Worm (Caenorhabditis elegans) whole organism, L1 larva: Measurements from ENCODE around the gene ilcr-1.

ENCODE experiments used
- C04F5.9 ChIP-seq: sonication (generic microtip); optimal IDR thresholded peaks from 2 replicates; lab custom pipeline; 2016; ENCODE audit warnings: missing genetic modification characterization, missing compliant biosample characterization
- C16A3.4 ChIP-seq: fragments of 150-350 bp; optimal IDR thresholded peaks from 2 replicates; lab custom pipeline; 2014; ENCODE audit warnings: missing biosample characterization, missing genetic modification characterization
- F16B12.6 ChIP-seq: fragments of 150-350 bp; optimal IDR thresholded peaks from 2 replicates; lab custom pipeline; 2014; ENCODE audit warnings: missing biosample characterization, missing genetic modification characterization
- Y116A8C.19 ChIP-seq: sonication (generic microtip); optimal IDR thresholded peaks from 2 replicates; lab custom pipeline; 2016; ENCODE audit warnings: missing compliant biosample characterization, missing genetic modification characterization, borderline replicate concordance
- aha-1 ChIP-seq: fragments of 150-350 bp; optimal IDR thresholded peaks from 2 replicates; lab custom pipeline; 2014; ENCODE audit warnings: missing biosample characterization, missing genetic modification characterization
- blmp-1 ChIP-seq: fragments of 150-350 bp; optimal IDR thresholded peaks from 2 replicates; lab custom pipeline; 2014; ENCODE audit warnings: missing biosample characterization, missing genetic modification characterization
- ceh-8 ChIP-seq: fragments of 200-800 bp; sonication (Bioruptor generic); optimal IDR thresholded peaks from 2 replicates; lab custom pipeline; 2018; ENCODE audit warnings: mild to moderate bottlenecking, missing genetic modification characterization, moderate library complexity, missing compliant biosample characterization
- dpl-1 ChIP-seq, 3 experiments: fragments of 150-350 bp in 2 of 3; sonication (generic microtip) in 1 of 3; optimal IDR thresholded peaks; 2 replicates each; lab custom pipeline; 2014 to 2017; ENCODE audit warnings: missing biosample characterization in 3 of 3, missing genetic modification characterization in 3 of 3, missing genetic modification reagents in 3 of 3
- dsc-1 ChIP-seq: sonication (generic microtip); optimal IDR thresholded peaks from 2 replicates; lab custom pipeline; 2016; ENCODE audit warnings: mild to moderate bottlenecking, missing genetic modification characterization, missing compliant biosample characterization
- efl-1 ChIP-seq, 4 experiments: fragments of 150-350 bp; optimal IDR thresholded peaks in 3 of 4; peaks in 1 of 4; 1 replicate in 1 of 4; 2 replicates in 3 of 4; lab custom pipeline; 2014; ENCODE audit warnings: missing biosample characterization in 2 of 4, missing genetic modification characterization in 2 of 4, missing genetic modification reagents in 2 of 4
- efl-3 ChIP-seq: fragments of 200-800 bp; sonication (Bioruptor generic); optimal IDR thresholded peaks from 2 replicates; lab custom pipeline; 2018; ENCODE audit warnings: mild to moderate bottlenecking, missing genetic modification characterization, missing compliant biosample characterization
- egl-13 ChIP-seq: sonication (generic microtip); optimal IDR thresholded peaks from 2 replicates; lab custom pipeline; 2016; ENCODE audit warnings: missing genotype, missing genetic modification reagents, missing genetic modification characterization, missing compliant biosample characterization
- egl-27 ChIP-seq, 2 experiments: fragments of 150-350 bp in 1 of 2; sonication (generic microtip); optimal IDR thresholded peaks; 3 replicates each; lab custom pipeline; 2017 to 2018; ENCODE audit warnings: missing biosample characterization in 2 of 2, missing genetic modification characterization in 2 of 2, missing genetic modification reagents in 2 of 2
- elt-3 ChIP-seq, 6 experiments: fragments of 150-350 bp in 1 of 6; sonication (generic microtip); optimal IDR thresholded peaks; 2 replicates each; lab custom pipeline; 2017 to 2018; ENCODE audit warnings: missing biosample characterization in 6 of 6, missing genetic modification characterization in 6 of 6, inconsistent platforms in 1 of 6
- ets-5 ChIP-seq: fragments of 200-800 bp; sonication (Bioruptor generic); IDR thresholded peaks from 2 replicates; pipeline ENCODE4 v1.3.6; 2022; ENCODE audit warnings: missing genetic modification characterization, missing compliant biosample characterization
- fkh-10 ChIP-seq: sonication (generic microtip); optimal IDR thresholded peaks from 2 replicates; lab custom pipeline; 2017; ENCODE audit warnings: missing biosample characterization, missing genetic modification reagents, missing genetic modification characterization
- jun-1 ChIP-seq: fragments of 150-350 bp; optimal IDR thresholded peaks from 2 replicates; lab custom pipeline; 2014; ENCODE audit warnings: missing biosample characterization, missing genetic modification reagents, missing genetic modification characterization
- lin-14 ChIP-seq: fragments of 200-800 bp; sonication (Bioruptor generic); optimal IDR thresholded peaks from 2 replicates; lab custom pipeline; 2018; ENCODE audit warnings: mild to moderate bottlenecking, missing genetic modification characterization, moderate library complexity, missing compliant biosample characterization
- lin-39 ChIP-seq: fragments of 150-350 bp; optimal IDR thresholded peaks from 2 replicates; lab custom pipeline; 2014; ENCODE audit warnings: missing biosample characterization, missing genetic modification reagents, missing genetic modification characterization
- lir-3 ChIP-seq: sonication (generic microtip); optimal IDR thresholded peaks from 2 replicates; lab custom pipeline; 2016; ENCODE audit warnings: mild to moderate bottlenecking, missing genetic modification characterization, moderate library complexity, missing compliant biosample characterization; ENCODE audit not compliant: poor library complexity
- lsy-2 ChIP-seq, 2 experiments: fragments of 150-350 bp; optimal IDR thresholded peaks; 2 replicates each; lab custom pipeline; 2014; ENCODE audit warnings: missing biosample characterization in 2 of 2, missing genetic modification characterization in 2 of 2
- mef-2 ChIP-seq: fragments of 150-350 bp; optimal IDR thresholded peaks from 2 replicates; lab custom pipeline; 2014; ENCODE audit warnings: missing biosample characterization, missing genetic modification characterization
- mep-1 ChIP-seq: fragments of 150-350 bp; optimal IDR thresholded peaks from 2 replicates; lab custom pipeline; 2014; ENCODE audit warnings: missing biosample characterization, missing genetic modification characterization
- nhr-11 ChIP-seq: fragments of 150-350 bp; optimal IDR thresholded peaks from 2 replicates; lab custom pipeline; 2014; ENCODE audit warnings: missing biosample characterization, missing genetic modification characterization
- nhr-28 ChIP-seq: fragments of 150-350 bp; optimal IDR thresholded peaks from 2 replicates; lab custom pipeline; 2014; ENCODE audit warnings: missing biosample characterization, missing genetic modification characterization
- nhr-47 ChIP-seq: sonication (generic microtip); optimal IDR thresholded peaks from 2 replicates; lab custom pipeline; 2016; ENCODE audit warnings: mild to moderate bottlenecking, missing genetic modification characterization, moderate library complexity, missing compliant biosample characterization
- nhr-76 ChIP-seq: sonication (generic microtip); optimal IDR thresholded peaks from 2 replicates; lab custom pipeline; 2017; ENCODE audit warnings: missing biosample characterization, missing genetic modification characterization
- nhr-90 ChIP-seq: sonication (generic microtip); optimal IDR thresholded peaks from 2 replicates; lab custom pipeline; 2016; ENCODE audit warnings: mild to moderate bottlenecking, missing genetic modification characterization, missing compliant biosample characterization; ENCODE audit not compliant: poor library complexity
- pag-3 ChIP-seq: sonication (generic microtip); optimal IDR thresholded peaks from 2 replicates; lab custom pipeline; 2017; ENCODE audit warnings: missing genetic modification characterization, mild to moderate bottlenecking, missing compliant biosample characterization, antibody characterized with exemption, borderline replicate concordance; ENCODE audit not compliant: insufficient read depth
- pax-3 ChIP-seq: fragments of 200-800 bp; sonication (Bioruptor generic); optimal IDR thresholded peaks from 2 replicates; lab custom pipeline; 2018; ENCODE audit warnings: mild to moderate bottlenecking, missing genetic modification characterization, moderate library complexity, missing compliant biosample characterization
- snpc-4 ChIP-seq: fragments of 150-350 bp; optimal IDR thresholded peaks from 2 replicates; lab custom pipeline; 2014; ENCODE audit warnings: missing biosample characterization, missing genetic modification characterization
- snu-23 ChIP-seq: sonication (generic microtip); optimal IDR thresholded peaks from 2 replicates; lab custom pipeline; 2016; ENCODE audit warnings: missing genetic modification characterization, missing compliant biosample characterization
- sox-4 ChIP-seq: sonication (generic microtip); optimal IDR thresholded peaks from 2 replicates; lab custom pipeline; 2016; ENCODE audit warnings: missing genetic modification characterization, missing compliant biosample characterization
- sptf-1 ChIP-seq: fragments of 150-350 bp; optimal IDR thresholded peaks from 2 replicates; lab custom pipeline; 2014; ENCODE audit warnings: missing biosample characterization, missing genetic modification characterization
- swsn-7 ChIP-seq: sonication (generic microtip); optimal IDR thresholded peaks from 2 replicates; lab custom pipeline; 2016; ENCODE audit warnings: missing genetic modification characterization, missing compliant biosample characterization
- tbx-2 ChIP-seq: sonication (generic microtip); optimal IDR thresholded peaks from 2 replicates; lab custom pipeline; 2016; ENCODE audit warnings: missing genetic modification characterization, missing compliant biosample characterization
- tlp-1 ChIP-seq: fragments of 150-350 bp; optimal IDR thresholded peaks from 2 replicates; lab custom pipeline; 2014; ENCODE audit warnings: missing biosample characterization, missing genetic modification characterization
- unc-130 ChIP-seq: fragments of 150-350 bp; optimal IDR thresholded peaks from 2 replicates; lab custom pipeline; 2017; ENCODE audit warnings: missing biosample characterization, missing genetic modification characterization, inconsistent platforms
- unc-86 ChIP-seq: sonication (generic microtip); optimal IDR thresholded peaks from 2 replicates; lab custom pipeline; 2016; ENCODE audit warnings: missing genetic modification characterization, missing compliant biosample characterization
- vab-15 ChIP-seq: sonication (generic microtip); optimal IDR thresholded peaks from 2 replicates; lab custom pipeline; 2017; ENCODE audit warnings: missing genotype, mild to moderate bottlenecking, missing genetic modification characterization, missing compliant biosample characterization
- xbp-1 ChIP-seq: sonication (generic microtip); optimal IDR thresholded peaks from 2 replicates; lab custom pipeline; 2016; ENCODE audit warnings: missing genetic modification characterization, missing compliant biosample characterization
- zag-1 ChIP-seq: fragments of 150-350 bp; optimal IDR thresholded peaks from 2 replicates; lab custom pipeline; 2014; ENCODE audit warnings: missing biosample characterization, missing genetic modification characterization
- zip-4 ChIP-seq: fragments of 200-800 bp; sonication (Bioruptor generic); optimal IDR thresholded peaks from 2 replicates; lab custom pipeline; 2018; ENCODE audit warnings: mild to moderate bottlenecking, missing genetic modification characterization, moderate library complexity, missing compliant biosample characterization
- ztf-11 ChIP-seq, 2 experiments: sonication (generic microtip); optimal IDR thresholded peaks; 2 replicates each; lab custom pipeline; 2016 to 2017; ENCODE audit warnings: missing genetic modification characterization in 2 of 2, missing biosample characterization in 1 of 2, missing compliant biosample characterization in 1 of 2

Gene ilcr-1

ce11 chrIV:14255605-14256004, 20.7 kb upstream of the ilcr-1 start:
- TF ChIP-seq blmp-1 (tag; lab: Kevin White, UChicago) (no peak), nhr-28 (tag; lab: Kevin White, UChicago) (no peak), ets-5 (no peak), efl-3 (GFP tag; lab: Kevin White, UChicago) (no peak), zip-4 (GFP tag; lab: Kevin White, UChicago) (no peak), nhr-47 (tag; lab: Kevin White, UChicago) (no peak), snpc-4 (tag; lab: Kevin White, UChicago) (no peak), sox-4 (no peak), dpl-1 (GFP tag; optimal IDR thresholded peaks at IDR 0.05; lab: Kevin White, UChicago) (no peak), mep-1 (tag; lab: Kevin White, UChicago) (no peak), C04F5.9 (tag; lab: Kevin White, UChicago) (no peak), tlp-1 (tag; lab: Kevin White, UChicago) (no peak), Y116A8C.19 (tag; lab: Kevin White, UChicago) (no peak), ztf-11 (tag; optimal IDR thresholded peaks at IDR 0.05; lab: Kevin White, UChicago) (no peak), snu-23 (no peak), elt-3 (tag; optimal IDR thresholded peaks at IDR 0.05; lab: Kevin White, UChicago) (no peak), efl-1 (optimal IDR thresholded peaks at IDR 0.05; lab: Kevin White, UChicago) (no peak), efl-1 (GFP tag; optimal IDR thresholded peaks at IDR 0.05 in 1 of 2; lab: Kevin White, UChicago) (no peak), jun-1 (no peak)
- TF ChIP-seq, all 84 proteins: peak for 0

- TF ChIP-seq C04F5.9 (tag; lab: Kevin White, UChicago) (no peak), tbx-2 (tag; lab: Kevin White, UChicago) (no peak), swsn-7 (no peak), pax-3 (tag; lab: Kevin White, UChicago) (no peak), lin-39 (tag; lab: Kevin White, UChicago) (no peak), lin-14 (GFP tag; lab: Kevin White, UChicago) (no peak), nhr-28 (tag; lab: Kevin White, UChicago) (no peak)
Measured at ce11 chrIV:14257528-14257927, 18.7 kb upstream of the ilcr-1 start.

ce11 chrIV:14259197-14259596, 17.1 kb upstream of the ilcr-1 start:
- TF ChIP-seq ceh-8 (GFP tag; lab: Kevin White, UChicago) (no peak), nhr-28 (tag; lab: Kevin White, UChicago) (no peak), lin-14 (GFP tag; lab: Kevin White, UChicago) (no peak), vab-15 (tag; lab: Kevin White, UChicago) (no peak)

ce11 chrIV:14260761-14261160, 15.5 kb upstream of the ilcr-1 start:
- TF ChIP-seq pag-3 (tag; lab: Kevin White, UChicago), result no peak
- TF ChIP-seq nhr-90 (tag; lab: Kevin White, UChicago), result no peak
- TF ChIP-seq mep-1 (tag; lab: Kevin White, UChicago), result peak; percentile 63
- no peak for TF ChIP-seq unc-130 (tag; lab: Kevin White, UChicago)
- no peak for TF ChIP-seq nhr-76 (tag; lab: Kevin White, UChicago)
- TF ChIP-seq C04F5.9 (tag; lab: Kevin White, UChicago), result no peak
- TF ChIP-seq dsc-1 (tag; lab: Kevin White, UChicago), result peak; percentile 40
- TF ChIP-seq egl-13, result peak; percentile 71
- TF ChIP-seq mef-2, result no peak
- no peak for TF ChIP-seq C16A3.4 (tag; lab: Kevin White, UChicago)
- TF ChIP-seq jun-1, result no peak
- peak; percentile 44 for TF ChIP-seq snu-23
- no peak for TF ChIP-seq sptf-1
- TF ChIP-seq dpl-1 (GFP tag; optimal IDR thresholded peaks at IDR 0.05; lab: Kevin White, UChicago), result peak in 1 of 3 experiments; percentile 19
- TF ChIP-seq swsn-7, result peak; percentile 47
- no peak for TF ChIP-seq nhr-11
- TF ChIP-seq blmp-1 (tag; lab: Kevin White, UChicago), result no peak
- TF ChIP-seq tbx-2 (tag; lab: Kevin White, UChicago), result peak; percentile 27
- TF ChIP-seq xbp-1 (tag; lab: Kevin White, UChicago), result peak; percentile 11
- TF ChIP-seq zag-1 (tag; lab: Kevin White, UChicago), result peak; percentile 29
- peak; percentile 32 to 33 for TF ChIP-seq efl-1 (optimal IDR thresholded peaks at IDR 0.05; lab: Kevin White, UChicago)
- TF ChIP-seq efl-1 (GFP tag; optimal IDR thresholded peaks at IDR 0.05 in 1 of 2; lab: Kevin White, UChicago), result no peak
- no peak for TF ChIP-seq aha-1
- no peak for TF ChIP-seq ztf-11 (tag; optimal IDR thresholded peaks at IDR 0.05; lab: Kevin White, UChicago)
- peak; percentile 77 for TF ChIP-seq fkh-10 (GFP tag; lab: Kevin White, UChicago)
- peak; percentile 27 to 60 for TF ChIP-seq lsy-2 (tag; optimal IDR thresholded peaks at IDR 0.05; lab: Kevin White, UChicago)
- no peak for TF ChIP-seq egl-27 (tag; optimal IDR thresholded peaks at IDR 0.05; lab: Kevin White, UChicago)
- no peak for TF ChIP-seq lir-3 (tag; lab: Kevin White, UChicago)
- TF ChIP-seq F16B12.6 (tag; lab: Kevin White, UChicago), result no peak
- peak; percentile 94 for TF ChIP-seq lin-14 (GFP tag; lab: Kevin White, UChicago)
- peak; percentile 70 for TF ChIP-seq unc-86 (tag; lab: Kevin White, UChicago)
- no peak for TF ChIP-seq snpc-4 (tag; lab: Kevin White, UChicago)
